Worm (Caenorhabditis elegans): ENCODE results near the gene srb-5.

The srb-5 gene

ce11 chrII:5177902-5178301 is 14.7 kb upstream of the srb-5 start, which contains the start of gene C27D6.12:
TSS of gene C27D6.12 (minus strand) at chrII:5178002.
- TF ChIP-seq ces-1 (GFP tag; optimal IDR thresholded peaks at IDR 0.05) (no peak), php-3 (GFP tag; IDR thresholded peaks at IDR 0.05) (no peak), unc-62 (GFP tag; optimal IDR thresholded peaks at IDR 0.05 in 1 of 2) (peak in 1 of 2 experiments; percentile 44), unc-62 (tag; optimal IDR thresholded peaks at IDR 0.05) (no peak), unc-39 (tag; optimal IDR thresholded peaks at IDR 0.05) (no peak), sdz-12 (GFP tag; optimal IDR thresholded peaks at IDR 0.05) (no peak), hmg-1.1 (GFP tag; IDR thresholded peaks at IDR 0.05) (no peak), tra-1 (GFP tag; IDR thresholded peaks at IDR 0.05) (no peak), ztf-7 (tag; optimal IDR thresholded peaks at IDR 0.05) (no peak), duxl-1 (tag; optimal IDR thresholded peaks at IDR 0.05; ENCODE audit: poor library complexity) (no peak), mep-1 (tag; optimal IDR thresholded peaks at IDR 0.05) (no peak), Y5F2A.4 (GFP tag; optimal IDR thresholded peaks at IDR 0.05) (no peak), aha-1 (tag) (peak; percentile 17)

- TF ChIP-seq saeg-2 (GFP tag; IDR thresholded peaks at IDR 0.05): no peak
- peak in 1 of 2 experiments; percentile 37 for TF ChIP-seq unc-62 (GFP tag; optimal IDR thresholded peaks at IDR 0.05 in 1 of 2)
- TF ChIP-seq unc-62 (tag; optimal IDR thresholded peaks at IDR 0.05): no peak
- peak; percentile 93 for TF ChIP-seq aha-1 (tag)
These were observed 13.8 kb upstream of the srb-5 start for ce11 chrII:5176934-5177333.

DNA sequence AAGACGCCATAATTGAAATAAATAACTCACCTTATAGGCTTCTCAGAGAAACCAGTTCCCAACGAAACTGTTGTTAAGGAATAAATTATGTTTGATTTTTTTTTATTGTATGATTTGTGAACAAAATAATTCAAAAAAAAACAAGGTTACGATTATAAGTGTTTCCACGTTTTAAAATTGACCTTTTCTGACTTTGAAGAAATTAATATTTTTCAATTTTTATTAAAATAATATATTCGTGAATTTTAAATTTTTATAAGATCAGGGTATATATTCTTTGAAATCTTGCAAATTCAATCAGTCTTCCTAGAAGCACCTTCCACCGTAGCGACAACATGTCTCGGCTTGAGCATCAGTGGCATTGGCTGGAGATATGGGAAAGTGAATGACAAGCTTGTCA is 11.2 kb upstream of the srb-5 start, which contains the start of gene C27D6.3:
Gene C27D6.3, minus strand, starts transcription at position 101 of the 400 bp plus-strand sequence.
- no peak for TF ChIP-seq daf-8 (GFP tag; IDR thresholded peaks at IDR 0.05)
- TF ChIP-seq ceh-28 (tag; optimal IDR thresholded peaks at IDR 0.05): no peak
- no peak for TF ChIP-seq F44E2.7 (GFP tag; IDR thresholded peaks at IDR 0.05)
- no peak for TF ChIP-seq arid-1 (GFP tag; conservative IDR thresholded peaks at IDR 0.05)

DNA sequence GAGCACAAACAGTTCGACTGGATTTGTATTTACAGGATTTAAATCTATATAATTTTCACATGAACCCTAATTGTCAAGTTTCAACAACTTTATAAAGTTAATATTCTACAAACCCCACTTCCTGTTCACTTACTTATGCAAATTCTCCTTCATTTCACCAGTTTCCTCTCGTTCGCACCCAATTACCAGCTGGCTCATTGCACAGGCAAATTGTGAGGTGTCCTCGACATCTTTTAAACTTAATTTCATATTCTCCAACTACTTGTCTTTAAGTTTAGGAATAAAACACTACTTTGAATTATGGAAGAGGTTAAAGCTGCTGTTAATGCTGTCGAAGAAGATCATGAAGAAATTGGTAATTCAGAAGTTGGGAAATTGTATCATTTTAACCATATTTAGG is 9.3 kb upstream of the srb-5 start, which contains the start of gene C27D6.1:
Gene C27D6.1, plus strand, starts transcription at position 301 of the 400 bp plus-strand sequence.
- TF ChIP-seq unc-62 (GFP tag; optimal IDR thresholded peaks at IDR 0.05 in 1 of 2) (peak in 1 of 2 experiments; percentile 74), unc-62 (tag; optimal IDR thresholded peaks at IDR 0.05) (no peak), nhr-42 (GFP tag; IDR thresholded peaks at IDR 0.05) (no peak), aha-1 (tag) (peak; percentile 5)

DNA sequence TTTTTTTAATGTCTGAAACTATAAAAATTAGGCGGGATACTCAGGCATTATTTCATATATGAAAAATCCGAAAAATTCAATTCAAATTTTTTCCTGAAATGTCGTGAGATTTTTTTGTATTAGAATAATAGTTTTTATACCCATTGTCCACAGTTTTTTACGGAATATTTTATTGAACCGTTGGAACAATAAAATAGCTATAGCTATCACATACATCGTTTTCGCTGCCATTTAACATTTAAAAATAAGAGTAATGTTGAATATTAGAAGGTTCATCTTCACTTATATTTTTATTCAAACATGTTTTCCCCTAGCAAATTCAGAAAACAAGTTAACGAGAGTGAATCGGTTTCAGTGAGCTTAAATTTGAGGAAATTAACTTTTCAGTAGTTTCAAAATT is 8.4 kb upstream of the srb-5 start, which contains the start of gene C27D6.15:
Gene C27D6.15, plus strand, starts transcription at position 301 of the 400 bp plus-strand sequence.
- TF ChIP-seq php-3 (GFP tag; IDR thresholded peaks at IDR 0.05) (no peak), attf-4 (tag; optimal IDR thresholded peaks at IDR 0.05) (no peak), hlh-11 (tag; optimal IDR thresholded peaks at IDR 0.05) (no peak), dmd-9 (GFP tag; IDR thresholded peaks at IDR 0.05) (no peak), mdl-1 (tag; optimal IDR thresholded peaks at IDR 0.05) (no peak), lsy-2 (tag; optimal IDR thresholded peaks at IDR 0.05) (no peak), madf-9 (GFP tag; conservative IDR thresholded peaks at IDR 0.05) (no peak), duxl-1 (tag; optimal IDR thresholded peaks at IDR 0.05; ENCODE audit: poor library complexity) (no peak)

ce11 chrII:5170932-5171331 is 7.7 kb upstream of the srb-5 start, which contains the start of gene srb-1:
TSS of gene srb-1 (minus strand) at chrII:5171032.
- TF ChIP-seq unc-62 (GFP tag; optimal IDR thresholded peaks at IDR 0.05 in 1 of 2) (peak in 1 of 2 experiments; percentile 15), unc-62 (tag; optimal IDR thresholded peaks at IDR 0.05) (no peak), aha-1 (tag) (no peak)

DNA sequence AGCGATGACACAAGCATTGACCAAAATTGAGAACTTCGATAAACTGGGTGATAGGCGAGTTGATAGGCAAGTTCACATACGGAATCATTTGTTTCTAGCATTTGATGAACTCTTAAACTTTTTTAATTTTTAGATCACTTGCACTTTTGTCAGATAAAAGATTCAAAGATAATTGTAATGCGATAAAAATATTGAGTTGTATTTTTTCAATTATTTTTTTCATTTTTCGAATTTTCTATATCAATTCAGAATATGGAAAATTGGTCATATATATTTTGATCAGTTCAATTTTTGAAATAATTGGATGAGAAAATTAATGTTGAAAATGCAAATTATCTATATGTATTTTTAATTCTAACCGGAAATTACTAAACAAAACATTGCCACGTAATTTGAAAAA is 3.6 kb upstream of the srb-5 start, which contains the start of gene srb-3:
Gene srb-3, minus strand, starts transcription at position 101 of the 400 bp plus-strand sequence.
- no peak for TF ChIP-seq gei-8 (GFP tag; optimal IDR thresholded peaks at IDR 0.05)
- no peak for TF ChIP-seq ceh-32 (tag; optimal IDR thresholded peaks at IDR 0.05; ENCODE audit: poor library complexity)
- TF ChIP-seq nhr-41 (GFP tag; IDR thresholded peaks at IDR 0.05): no peak
- TF ChIP-seq cey-2 (tag; optimal IDR thresholded peaks at IDR 0.05; ENCODE audit: borderline replicate concordance, insufficient read depth): no peak
- no peak for TF ChIP-seq lin-15B (tag; optimal IDR thresholded peaks at IDR 0.05)
- no peak for TF ChIP-seq dmd-6 (GFP tag; IDR thresholded peaks at IDR 0.05)
- no peak for TF ChIP-seq hlh-30 (tag; optimal IDR thresholded peaks at IDR 0.05; ENCODE audit: insufficient read depth)
- TF ChIP-seq R02D3.7 (tag; optimal IDR thresholded peaks at IDR 0.05): no peak
- no peak for TF ChIP-seq ceh-44 (GFP tag; IDR thresholded peaks at IDR 0.05)
- TF ChIP-seq ceh-20 (GFP tag; IDR thresholded peaks at IDR 0.05): no peak
- TF ChIP-seq ces-1 (GFP tag; optimal IDR thresholded peaks at IDR 0.05): no peak
- no peak for TF ChIP-seq tra-1 (GFP tag; IDR thresholded peaks at IDR 0.05)
- TF ChIP-seq nhr-48 (tag; optimal IDR thresholded peaks at IDR 0.05): no peak
- TF ChIP-seq ZK337.2 (GFP tag; IDR thresholded peaks at IDR 0.05): no peak
- TF ChIP-seq ceh-62 (tag; optimal IDR thresholded peaks at IDR 0.05): no peak
- no peak for TF ChIP-seq lin-39 (tag; optimal IDR thresholded peaks at IDR 0.05)
- no peak for TF ChIP-seq ceh-28 (tag; optimal IDR thresholded peaks at IDR 0.05)
